Worm (Caenorhabditis elegans) whole organism, young adult: ENCODE results near the gene F33E11.2.
A peak's percentile ranks its signal among the peaks of the same experiment; 100 is the strongest.

ENCODE experiments used
- B0019.2 ChIP-seq: fragments of 200-800 bp; sonication (Bioruptor generic); conservative IDR thresholded peaks from 2 replicates; pipeline ENCODE4 v1.3.6; 2022; ENCODE audit warnings: missing genetic modification reagents, missing genetic modification characterization, missing compliant biosample characterization
- B0261.1 ChIP-seq: sonication (generic microtip); optimal IDR thresholded peaks from 2 replicates; lab custom pipeline; 2016; ENCODE audit warnings: mild to moderate bottlenecking, missing genetic modification characterization, moderate library complexity, missing compliant biosample characterization
- F10E7.11 ChIP-seq: sonication (generic microtip); optimal IDR thresholded peaks from 2 replicates; lab custom pipeline; 2017; ENCODE audit warnings: mild to moderate bottlenecking, missing genetic modification characterization, moderate library complexity, missing compliant biosample characterization
- F22D6.2 ChIP-seq: sonication (generic microtip); optimal IDR thresholded peaks from 2 replicates; lab custom pipeline; 2016; ENCODE audit warnings: mild to moderate bottlenecking, missing genetic modification characterization, missing compliant biosample characterization
- F33H1.4 ChIP-seq: fragments of 200-800 bp; sonication (Bioruptor generic); IDR thresholded peaks from 2 replicates; pipeline ENCODE4 v1.3.6; 2022; ENCODE audit warnings: missing genetic modification reagents, missing genetic modification characterization, missing compliant biosample characterization
- F37B4.10 ChIP-seq: fragments of 200-800 bp; sonication (Bioruptor generic); IDR thresholded peaks from 2 replicates; pipeline ENCODE4 v1.3.6; 2022; ENCODE audit warnings: missing genetic modification characterization, missing compliant biosample characterization
- F49E8.2 ChIP-seq: sonication (generic microtip); optimal IDR thresholded peaks from 3 replicates; lab custom pipeline; 2017; ENCODE audit warnings: missing genetic modification characterization, mild to moderate bottlenecking, missing compliant biosample characterization, antibody characterized with exemption, moderate library complexity; ENCODE audit not compliant: insufficient read depth
- F52B5.7 ChIP-seq: sonication (generic microtip); optimal IDR thresholded peaks from 2 replicates; lab custom pipeline; 2016; ENCODE audit warnings: mild to moderate bottlenecking, missing genetic modification characterization, missing compliant biosample characterization
- F55B11.4 ChIP-seq: sonication (generic microtip); optimal IDR thresholded peaks from 2 replicates; lab custom pipeline; 2016; ENCODE audit warnings: missing compliant biosample characterization, missing genetic modification characterization, borderline replicate concordance; ENCODE audit not compliant: insufficient read depth
- K11D2.4 ChIP-seq: fragments of 200-800 bp; sonication (Bioruptor generic); IDR thresholded peaks from 2 replicates; pipeline ENCODE4 v1.3.6; 2022; ENCODE audit warnings: missing genetic modification reagents, missing genetic modification characterization, missing compliant biosample characterization
- Y53F4B.3 ChIP-seq: fragments of 200-800 bp; sonication (Bioruptor generic); IDR thresholded peaks from 2 replicates; pipeline ENCODE4 v1.3.6; 2022; ENCODE audit warnings: missing genetic modification reagents, missing genetic modification characterization, missing compliant biosample characterization
- aptf-3 ChIP-seq: fragments of 200-800 bp; sonication (Bioruptor generic); IDR thresholded peaks from 2 replicates; pipeline ENCODE4 v1.3.6; 2022; ENCODE audit warnings: missing genetic modification characterization, missing compliant biosample characterization
- attf-6 ChIP-seq: fragments of 200-800 bp; sonication (Bioruptor generic); IDR thresholded peaks from 2 replicates; pipeline ENCODE4 v1.3.6; 2022; ENCODE audit warnings: missing genetic modification reagents, missing genetic modification characterization, missing compliant biosample characterization
- bed-2 ChIP-seq: fragments of 200-800 bp; sonication (Bioruptor generic); IDR thresholded peaks from 2 replicates; pipeline ENCODE4 v1.3.6; 2022; ENCODE audit warnings: missing genetic modification reagents, missing genetic modification characterization, missing compliant biosample characterization
- ccch-3 ChIP-seq: fragments of 200-800 bp; sonication (Bioruptor generic); optimal IDR thresholded peaks from 2 replicates; lab custom pipeline; 2018; ENCODE audit warnings: mild to moderate bottlenecking, missing genetic modification characterization, missing compliant biosample characterization
- cebp-1 ChIP-seq, 2 experiments: fragments of 200-800 bp in 1 of 2; sonication (Bioruptor generic) in 1 of 2; sonication (generic microtip) in 1 of 2; IDR thresholded peaks in 1 of 2; optimal IDR thresholded peaks in 1 of 2; 2 replicates each; pipeline versions ENCODE4 v1.3.6 to Lab custom; 2017 to 2022; ENCODE audit warnings: missing compliant biosample characterization in 2 of 2, missing genetic modification characterization in 2 of 2, mild to moderate bottlenecking in 1 of 2, missing genetic modification reagents in 1 of 2, moderate library complexity in 1 of 2
- ceh-58 ChIP-seq: fragments of 200-800 bp; sonication (Bioruptor generic); IDR thresholded peaks from 2 replicates; pipeline ENCODE4 v1.3.6; 2022; ENCODE audit warnings: missing genetic modification characterization, missing compliant biosample characterization
- ceh-79 ChIP-seq: sonication (generic microtip); optimal IDR thresholded peaks from 2 replicates; lab custom pipeline; 2017; ENCODE audit warnings: mild to moderate bottlenecking, missing genetic modification characterization, missing compliant biosample characterization
- dox-1 ChIP-seq: fragments of 200-800 bp; sonication (Bioruptor generic); IDR thresholded peaks from 2 replicates; pipeline ENCODE4 v1.3.6; 2022; ENCODE audit warnings: missing genetic modification reagents, missing genetic modification characterization, missing compliant biosample characterization
- egl-18 ChIP-seq: fragments of 200-800 bp; sonication (Bioruptor generic); IDR thresholded peaks from 2 replicates; pipeline ENCODE4 v1.3.6; 2022; ENCODE audit warnings: missing genetic modification reagents, missing genetic modification characterization, missing compliant biosample characterization
- egrh-3 ChIP-seq: fragments of 200-800 bp; sonication (Bioruptor generic); IDR thresholded peaks from 2 replicates; pipeline ENCODE4 v1.3.6; 2022; ENCODE audit warnings: missing genetic modification reagents, missing genetic modification characterization, missing compliant biosample characterization
- ekl-4 ChIP-seq: fragments of 200-800 bp; sonication (Bioruptor generic); IDR thresholded peaks from 2 replicates; pipeline ENCODE4 v1.3.6; 2022; ENCODE audit warnings: missing genetic modification reagents, missing genetic modification characterization, missing compliant biosample characterization
- hmg-1.2 ChIP-seq: fragments of 200-800 bp; sonication (Bioruptor generic); IDR thresholded peaks from 2 replicates; pipeline ENCODE4 v1.3.6; 2022; ENCODE audit warnings: missing genetic modification reagents, missing genetic modification characterization, missing compliant biosample characterization
- lag-1 ChIP-seq: fragments of 200-800 bp; sonication (Bioruptor generic); IDR thresholded peaks from 2 replicates; pipeline ENCODE4 v1.3.6; 2022; ENCODE audit warnings: missing genetic modification reagents, missing genetic modification characterization, missing compliant biosample characterization
- let-526 ChIP-seq: fragments of 200-800 bp; sonication (Bioruptor generic); IDR thresholded peaks from 2 replicates; pipeline ENCODE4 v1.3.6; 2022; ENCODE audit warnings: missing genetic modification reagents, missing genetic modification characterization, missing compliant biosample characterization
- madf-3 ChIP-seq: fragments of 200-800 bp; sonication (Bioruptor generic); IDR thresholded peaks from 2 replicates; pipeline ENCODE4 v1.3.6; 2022; ENCODE audit warnings: missing genetic modification reagents, missing genetic modification characterization, missing compliant biosample characterization
- pbrm-1 ChIP-seq: fragments of 200-800 bp; sonication (Bioruptor generic); IDR thresholded peaks from 2 replicates; pipeline ENCODE4 v1.3.6; 2022; ENCODE audit warnings: missing genetic modification reagents, missing genetic modification characterization, missing compliant biosample characterization
- pha-4 ChIP-seq: fragments of 150-350 bp; sonication (generic microtip); optimal IDR thresholded peaks from 2 replicates; lab custom pipeline; 2014; ENCODE audit warnings: missing biosample characterization, missing genetic modification reagents, missing genetic modification characterization
- rec-8 ChIP-seq, 2 experiments: sonication (generic microtip); optimal IDR thresholded peaks; 2 replicates each; lab custom pipeline; 2016; ENCODE audit warnings: mild to moderate bottlenecking in 2 of 2, missing genetic modification characterization in 2 of 2, missing genetic modification reagents in 2 of 2, missing genotype in 2 of 2, missing biosample characterization in 1 of 2, missing compliant biosample characterization in 1 of 2, moderate library complexity in 1 of 2
- sdz-38 ChIP-seq: sonication (generic microtip); optimal IDR thresholded peaks from 2 replicates; lab custom pipeline; 2016; ENCODE audit warnings: missing genotype, missing genetic modification characterization, missing compliant biosample characterization
- unc-130 ChIP-seq: sonication (generic microtip); optimal IDR thresholded peaks from 2 replicates; lab custom pipeline; 2016; ENCODE audit warnings: missing genetic modification reagents, missing genetic modification characterization, missing compliant biosample characterization
- zfh-2 ChIP-seq: fragments of 200-800 bp; sonication (Bioruptor generic); conservative IDR thresholded peaks from 2 replicates; pipeline ENCODE4 v1.3.6; 2022; ENCODE audit warnings: missing genetic modification reagents, missing genetic modification characterization, missing compliant biosample characterization
- ztf-25 ChIP-seq: fragments of 200-800 bp; sonication (Bioruptor generic); IDR thresholded peaks from 2 replicates; pipeline ENCODE4 v1.3.6; 2022; ENCODE audit warnings: missing genetic modification reagents, missing genetic modification characterization, missing compliant biosample characterization
- ztf-3 ChIP-seq: fragments of 200-800 bp; sonication (Bioruptor generic); optimal IDR thresholded peaks from 2 replicates; lab custom pipeline; 2018; ENCODE audit warnings: mild to moderate bottlenecking, missing genetic modification characterization, missing compliant biosample characterization

F33E11.2 gene

ce11 chrV:298395-298794 lies 648 bp downstream of the F33E11.2 start:
- peak; percentile 76 for TF ChIP-seq zfh-2 (GFP tag; lab: Robert Waterston, UW)
- no peak for TF ChIP-seq Y53F4B.3
- no peak for TF ChIP-seq F55B11.4
- no peak for TF ChIP-seq sdz-38 (tag; lab: Kevin White, UChicago)
- no peak for TF ChIP-seq B0019.2 (GFP tag; lab: Robert Waterston, UW)
- no peak for TF ChIP-seq ztf-3 (GFP tag; lab: Kevin White, UChicago)
- TF ChIP-seq let-526: no peak
- no peak for TF ChIP-seq ceh-58 (GFP tag; lab: Robert Waterston, UW)
- peak; percentile 43 for TF ChIP-seq F52B5.7 (tag; lab: Kevin White, UChicago)
- TF ChIP-seq F33H1.4 (GFP tag; lab: Robert Waterston, UW): no peak
- TF ChIP-seq madf-3 (GFP tag; lab: Robert Waterston, UW): 0 out of 2 replicates have a peak, but pooled peaks have one; percentile 20
- TF ChIP-seq ekl-4 (GFP tag; lab: Robert Waterston, UW): no peak
- no peak for TF ChIP-seq ceh-79
- TF ChIP-seq F10E7.11 (tag; lab: Kevin White, UChicago): no peak
- no peak for TF ChIP-seq dox-1 (GFP tag; lab: Robert Waterston, UW)
- TF ChIP-seq egrh-3 (GFP tag; lab: Robert Waterston, UW): peak; percentile 77
- TF ChIP-seq F49E8.2 (tag; lab: Kevin White, UChicago): no peak
- 0 out of 2 replicates have a peak, but pooled peaks have one; percentile 40 for TF ChIP-seq ztf-25 (GFP tag; lab: Robert Waterston, UW)
- no peak for TF ChIP-seq egl-18 (GFP tag; lab: Robert Waterston, UW)
- no peak for TF ChIP-seq lag-1 (GFP tag; lab: Robert Waterston, UW)
- TF ChIP-seq, all 124 proteins: peak for 5

- TF ChIP-seq zfh-2 (GFP tag; lab: Robert Waterston, UW) (peak; percentile 88), K11D2.4 (GFP tag; lab: Robert Waterston, UW) (no peak), F22D6.2 (tag; lab: Kevin White, UChicago) (no peak), pbrm-1 (GFP tag; lab: Robert Waterston, UW) (no peak), F37B4.10 (GFP tag; lab: Robert Waterston, UW) (no peak), egrh-3 (GFP tag; lab: Robert Waterston, UW) (peak; percentile 71; the same call in 1 of the 2 replicates), unc-130 (GFP tag; lab: Kevin White, UChicago) (no peak), aptf-3 (GFP tag; lab: Robert Waterston, UW) (no peak), F10E7.11 (tag; lab: Kevin White, UChicago) (no peak), pha-4 (tag; lab: Kevin White, UChicago) (no peak), rec-8 (tag; optimal IDR thresholded peaks at IDR 0.05; lab: Kevin White, UChicago) (no peak), bed-2 (no peak)
Observed at ce11 chrV:303271-303670, 5.5 kb downstream of the F33E11.2 start.

- TF ChIP-seq attf-6 (GFP tag; lab: Robert Waterston, UW) (no peak), ccch-3 (GFP tag; lab: Kevin White, UChicago) (no peak), B0261.1 (tag; lab: Kevin White, UChicago) (no peak), hmg-1.2 (no peak), cebp-1 (GFP tag; IDR thresholded peaks at IDR 0.05; lab: Robert Waterston, UW) (no peak), cebp-1 (tag; optimal IDR thresholded peaks at IDR 0.05; lab: Kevin White, UChicago) (peak; percentile 71)
Observed at ce11 chrV:304613-305012, 6.9 kb downstream of the F33E11.2 start, which contains the start of gene F33E11.3. F33E11.3 (minus strand) TSS chrV:304713.
